Worm (Caenorhabditis elegans): ENCODE data around the gene ttyh-1.

- TF ChIP-seq nhr-237 (tag; optimal IDR thresholded peaks at IDR 0.05) (no peak), unc-62 (GFP tag; optimal IDR thresholded peaks at IDR 0.05) (no peak), ztf-11 (tag; optimal IDR thresholded peaks at IDR 0.05) (no peak), ham-2 (GFP tag; optimal IDR thresholded peaks at IDR 0.05) (no peak)
Observed at ce11 chrX:11337783-11338182, 30.7 kb upstream of the ttyh-1 start, which contains the start of gene gcy-9.

Measured in whole organism, mixed stage, embryonic.